Worm (Caenorhabditis elegans) whole organism, late embryonic: ENCODE results near the gene srx-105.

Source experiments
- F13H6.1 ChIP-seq: sonication (generic microtip); optimal IDR thresholded peaks from 2 replicates; lab custom pipeline; 2016; ENCODE audit warnings: missing genetic modification characterization, missing compliant biosample characterization
- K09A11.1 ChIP-seq: sonication (generic microtip); optimal IDR thresholded peaks from 2 replicates; lab custom pipeline; 2017; ENCODE audit warnings: antibody characterized with exemption, mild to moderate bottlenecking, missing genetic modification characterization, missing compliant biosample characterization; ENCODE audit not compliant: insufficient read depth
- dmd-4 ChIP-seq: sonication (generic microtip); optimal IDR thresholded peaks from 2 replicates; lab custom pipeline; 2016; ENCODE audit warnings: borderline replicate concordance, missing genetic modification characterization, missing compliant biosample characterization
- fkh-10 ChIP-seq: fragments of 150-350 bp; optimal IDR thresholded peaks from 2 replicates; lab custom pipeline; 2014; ENCODE audit warnings: missing biosample characterization, missing genetic modification reagents, missing genetic modification characterization
- lim-6 ChIP-seq: sonication (generic microtip); optimal IDR thresholded peaks from 2 replicates; lab custom pipeline; 2016; ENCODE audit warnings: missing genetic modification characterization, missing compliant biosample characterization
- pag-3 ChIP-seq: sonication (generic microtip); optimal IDR thresholded peaks from 2 replicates; lab custom pipeline; 2016; ENCODE audit warnings: missing compliant biosample characterization, missing genetic modification characterization, borderline replicate concordance
- sox-2 ChIP-seq: fragments of 200-800 bp; sonication (Bioruptor generic); IDR thresholded peaks from 2 replicates; pipeline ENCODE4 v1.3.6; 2022; ENCODE audit warnings: missing genetic modification reagents, missing genetic modification characterization, missing compliant biosample characterization

- TF ChIP-seq dmd-4 (no peak), fkh-10 (GFP tag; lab: Kevin White, UChicago) (no peak), pag-3 (tag; lab: Kevin White, UChicago) (no peak), lim-6 (tag; lab: Kevin White, UChicago) (no peak), K09A11.1 (tag; lab: Kevin White, UChicago) (no peak), sox-2 (GFP tag; lab: Robert Waterston, UW) (no peak), F13H6.1 (tag; lab: Kevin White, UChicago) (no peak)
Observed at ce11 chrII:3664470-3664869, 36.7 kb downstream of the srx-105 start, which contains the start of gene F19B10.3.
